Worm (Caenorhabditis elegans): ENCODE results near the gene F08F8.9.

ce11 chrIII:7397196-7397595, 43.4 kb upstream of the F08F8.9 start:
- TF ChIP-seq nhr-28 (tag; optimal IDR thresholded peaks at IDR 0.05), result no peak
- no peak for TF ChIP-seq nhr-85 (tag)
- no peak for TF ChIP-seq ceh-82 (tag; optimal IDR thresholded peaks at IDR 0.05)
- no peak for TF ChIP-seq ztf-4 (tag; optimal IDR thresholded peaks at IDR 0.05)
- no peak for TF ChIP-seq zag-1 (tag; optimal IDR thresholded peaks at IDR 0.05)
- TF ChIP-seq mdl-1 (tag; optimal IDR thresholded peaks at IDR 0.05), result no peak
